Fruit fly (Drosophila melanogaster) whole organism, embryonic: Measurements from ENCODE around the gene Fer3HCH.

Experiments
- CG10543 ChIP-seq: fragments of 200-800 bp; sonication (Bioruptor generic); optimal IDR thresholded peaks from 3 replicates; lab custom pipeline; 2017; ENCODE audit warnings: missing biosample characterization, mild to moderate bottlenecking, missing genetic modification characterization, moderate library complexity
- CG11695 ChIP-seq: fragments of 200-800 bp; sonication (Bioruptor generic); IDR thresholded peaks from 3 replicates; pipeline ENCODE4 v1.3.6; 2022; ENCODE audit warnings: missing biosample characterization, missing genetic modification characterization
- CG12391 ChIP-seq: fragments of 200-800 bp; sonication (Bioruptor generic); optimal IDR thresholded peaks from 3 replicates; lab custom pipeline; 2018; ENCODE audit warnings: missing biosample characterization, mild to moderate bottlenecking, missing genetic modification characterization, moderate library complexity
- CG13624 ChIP-seq: fragments of 200-800 bp; sonication (Bioruptor generic); optimal IDR thresholded peaks from 2 replicates; lab custom pipeline; 2016; ENCODE audit warnings: missing biosample characterization, missing genetic modification characterization
- CG13894 ChIP-seq: fragments of 200-800 bp; sonication (Bioruptor generic); optimal IDR thresholded peaks from 3 replicates; lab custom pipeline; 2018; ENCODE audit warnings: missing biosample characterization, mild to moderate bottlenecking, missing genetic modification characterization, moderate library complexity
- CG14710 ChIP-seq: fragments of 200-800 bp; sonication (Bioruptor generic); optimal IDR thresholded peaks from 3 replicates; lab custom pipeline; 2019; ENCODE audit warnings: missing biosample characterization, mild to moderate bottlenecking, missing genetic modification characterization, moderate library complexity
- CG15269 ChIP-seq: fragments of 200-800 bp; sonication (Bioruptor generic); optimal IDR thresholded peaks from 2 replicates; lab custom pipeline; 2018; ENCODE audit warnings: missing biosample characterization, mild to moderate bottlenecking, missing genetic modification characterization, moderate library complexity
- CG1529 ChIP-seq: fragments of 200-800 bp; sonication (Bioruptor generic); optimal IDR thresholded peaks from 3 replicates; lab custom pipeline; 2018; ENCODE audit warnings: missing biosample characterization, missing genetic modification characterization
- CG1603 ChIP-seq: fragments of 200-800 bp; sonication (Bioruptor generic); optimal IDR thresholded peaks from 2 replicates; lab custom pipeline; 2019; ENCODE audit warnings: missing biosample characterization, mild to moderate bottlenecking, missing genetic modification characterization, moderate library complexity
- CG17186 ChIP-seq: fragments of 200-800 bp; sonication (Bioruptor generic); optimal IDR thresholded peaks from 3 replicates; lab custom pipeline; 2017; ENCODE audit warnings: missing biosample characterization, missing genetic modification reagents, missing genetic modification characterization
- CG17829 ChIP-seq: fragments of 200-800 bp; optimal IDR thresholded peaks from 2 replicates; lab custom pipeline; 2019; ENCODE audit warnings: missing biosample characterization, mild to moderate bottlenecking, missing genetic modification characterization, moderate library complexity
- CG18011 ChIP-seq: fragments of 200-800 bp; sonication (Bioruptor generic); optimal IDR thresholded peaks from 2 replicates; lab custom pipeline; 2017; ENCODE audit warnings: missing biosample characterization, missing genetic modification characterization, mild to moderate bottlenecking, moderate library complexity, missing genotype
- CG2120 ChIP-seq: fragments of 200-800 bp; sonication (Bioruptor generic); optimal IDR thresholded peaks from 3 replicates; lab custom pipeline; 2016; ENCODE audit warnings: missing biosample characterization, missing genetic modification characterization
- CG31224 ChIP-seq: fragments of 200-800 bp; sonication (Bioruptor generic); IDR thresholded peaks from 2 replicates; pipeline ENCODE4 v1.3.6; 2022; ENCODE audit warnings: missing biosample characterization, missing genetic modification characterization
- CG31441 ChIP-seq: fragments of 200-800 bp; sonication (Bioruptor generic); IDR thresholded peaks from 2 replicates; pipeline ENCODE4 v1.3.6; 2022; ENCODE audit warnings: missing biosample characterization, missing genetic modification characterization
- CG32532 ChIP-seq: fragments of 200-800 bp; sonication (Bioruptor generic); IDR thresholded peaks from 2 replicates; pipeline ENCODE4 v1.3.6; 2022; ENCODE audit warnings: missing biosample characterization, missing genetic modification characterization
- CG3281 ChIP-seq: fragments of 200-800 bp; sonication (Bioruptor generic); optimal IDR thresholded peaks from 3 replicates; lab custom pipeline; 2017; ENCODE audit warnings: missing biosample characterization, mild to moderate bottlenecking, missing genetic modification characterization
- CG3726 ChIP-seq: fragments of 200-800 bp; sonication (Bioruptor generic); IDR thresholded peaks from 3 replicates; pipeline ENCODE4, ENCODE4 v1.3.6; 2022; ENCODE audit warnings: missing biosample characterization, missing genetic modification characterization
- CG3847 ChIP-seq: fragments of 200-800 bp; sonication (Bioruptor generic); IDR thresholded peaks from 2 replicates; pipeline ENCODE4 v1.3.6; 2022; ENCODE audit warnings: missing biosample characterization, missing genetic modification characterization
- CG7271 ChIP-seq: fragments of 200-800 bp; sonication (Bioruptor generic); optimal IDR thresholded peaks from 2 replicates; lab custom pipeline; 2018; ENCODE audit warnings: missing biosample characterization, mild to moderate bottlenecking, missing genetic modification characterization, moderate library complexity
- CG7372 ChIP-seq: fragments of 200-800 bp; sonication (Bioruptor generic); IDR thresholded peaks from 2 replicates; pipeline ENCODE4 v1.3.6; 2022; ENCODE audit warnings: missing biosample characterization, missing genetic modification characterization
- CG7839 ChIP-seq: fragments of 200-800 bp; sonication (Bioruptor generic); optimal IDR thresholded peaks from 3 replicates; lab custom pipeline; 2018; ENCODE audit warnings: missing biosample characterization, mild to moderate bottlenecking, missing genetic modification characterization, moderate library complexity
- CG7987 ChIP-seq: fragments of 200-800 bp; sonication (Bioruptor generic); optimal IDR thresholded peaks from 2 replicates; lab custom pipeline; 2018; ENCODE audit warnings: missing biosample characterization, mild to moderate bottlenecking, missing genetic modification characterization, moderate library complexity
- CG8924 ChIP-seq: fragments of 200-800 bp; optimal IDR thresholded peaks from 3 replicates; lab custom pipeline; 2019; ENCODE audit warnings: missing biosample characterization, mild to moderate bottlenecking, missing genetic modification characterization, moderate library complexity
- CG9437 ChIP-seq: fragments of 200-800 bp; sonication (Bioruptor generic); optimal IDR thresholded peaks from 2 replicates; lab custom pipeline; 2018; ENCODE audit warnings: missing biosample characterization, mild to moderate bottlenecking, missing genetic modification characterization
- CG9609 ChIP-seq: fragments of 200-800 bp; sonication (Bioruptor generic); optimal IDR thresholded peaks from 3 replicates; lab custom pipeline; 2016; ENCODE audit warnings: missing biosample characterization, missing genetic modification characterization
- CG9797 ChIP-seq: fragments of 200-800 bp; sonication (Bioruptor generic); optimal IDR thresholded peaks from 3 replicates; lab custom pipeline; 2018; ENCODE audit warnings: missing biosample characterization, mild to moderate bottlenecking, missing genetic modification characterization
- Dfd ChIP-seq, 2 experiments: fragments of >200 bp; optimal IDR thresholded peaks; 2 replicates each; lab custom pipeline; 2017; ENCODE audit warnings: missing biosample characterization in 2 of 2, missing genetic modification characterization in 2 of 2
- Dll ChIP-seq: fragments of 200-800 bp; sonication (Bioruptor generic); IDR thresholded peaks from 4 replicates; pipeline ENCODE4 v1.3.6; 2022; ENCODE audit warnings: missing biosample characterization, missing genetic modification characterization; ENCODE audit not compliant: partially characterized antibody
- E2f2 ChIP-seq: fragments of 200-800 bp; sonication (Bioruptor generic); IDR thresholded peaks from 2 replicates; pipeline ENCODE4 v1.3.6; 2022; ENCODE audit warnings: missing biosample characterization, missing genetic modification characterization
- GATAe ChIP-seq: fragments of 200-800 bp; sonication (Bioruptor generic); conservative IDR thresholded peaks from 2 replicates; pipeline ENCODE4 v1.3.6; 2022; ENCODE audit warnings: missing biosample characterization, missing genetic modification characterization
- Hr39 ChIP-seq: fragments of >200 bp; optimal IDR thresholded peaks from 2 replicates; lab custom pipeline; 2017
- MESR4 ChIP-seq: fragments of 200-800 bp; sonication (Bioruptor generic); optimal IDR thresholded peaks from 2 replicates; lab custom pipeline; 2018; ENCODE audit warnings: missing biosample characterization, mild to moderate bottlenecking, missing genetic modification characterization, moderate library complexity
- Med ChIP-seq: fragments of 200-800 bp; sonication (Bioruptor generic); peaks from one replicate; lab custom pipeline; 2016; ENCODE audit warnings: missing biosample characterization, missing genetic modification characterization, mild to moderate bottlenecking, inconsistent platforms, moderate library complexity
- Poxn ChIP-seq: fragments of 200-800 bp; sonication (Bioruptor generic); IDR thresholded peaks from 2 replicates; pipeline ENCODE4 v1.3.6; 2022; ENCODE audit warnings: missing biosample characterization, missing genetic modification characterization
- Stat92E ChIP-seq, 3 experiments: fragments of >200 bp in 2 of 3; fragments of 200-800 bp in 1 of 3; sonication (Bioruptor generic) in 1 of 3; optimal IDR thresholded peaks; 2 replicates each; lab custom pipeline; 2017 to 2019; ENCODE audit warnings: missing biosample characterization in 3 of 3, missing genetic modification characterization in 3 of 3, mild to moderate bottlenecking in 1 of 3, moderate library complexity in 1 of 3
- YL-1 ChIP-seq: fragments of 200-800 bp; sonication (Bioruptor generic); optimal IDR thresholded peaks from 3 replicates; lab custom pipeline; 2017; ENCODE audit warnings: missing biosample characterization, mild to moderate bottlenecking, missing genetic modification characterization
- abd-A ChIP-seq: fragments of 200-800 bp; sonication (Bioruptor generic); optimal IDR thresholded peaks from 3 replicates; lab custom pipeline; 2019; ENCODE audit warnings: missing biosample characterization, mild to moderate bottlenecking, missing genetic modification characterization, moderate library complexity
- aop ChIP-seq: fragments of 200-800 bp; sonication (Bioruptor generic); IDR thresholded peaks from 2 replicates; pipeline ENCODE4 v1.3.6; 2022; ENCODE audit warnings: missing biosample characterization, missing genetic modification characterization
- bigmax ChIP-seq: fragments of 200-800 bp; sonication (Bioruptor generic); optimal IDR thresholded peaks from 2 replicates; lab custom pipeline; 2018; ENCODE audit warnings: missing biosample characterization, mild to moderate bottlenecking, missing genetic modification characterization
- cwo ChIP-seq: fragments of 200-800 bp; sonication (Bioruptor generic); optimal IDR thresholded peaks from 3 replicates; lab custom pipeline; 2017; ENCODE audit warnings: missing biosample characterization, missing genetic modification characterization, mild to moderate bottlenecking, moderate library complexity, missing genetic modification reagents
- dm ChIP-seq: fragments of 200-800 bp; sonication (Bioruptor generic); optimal IDR thresholded peaks from 3 replicates; lab custom pipeline; 2016; ENCODE audit warnings: missing biosample characterization, missing genetic modification characterization
- gfzf ChIP-seq: fragments of 200-800 bp; sonication (Bioruptor generic); optimal IDR thresholded peaks from 2 replicates; lab custom pipeline; 2016; ENCODE audit warnings: missing biosample characterization, mild to moderate bottlenecking, missing genetic modification characterization, moderate library complexity
- hb ChIP-seq: fragments of 200-800 bp; sonication (Bioruptor generic); IDR thresholded peaks from 3 replicates; pipeline ENCODE4 v1.3.6; 2022; ENCODE audit warnings: missing biosample characterization, missing genetic modification characterization; ENCODE audit not compliant: partially characterized antibody
- knrl ChIP-seq: fragments of 200-800 bp; sonication (Bioruptor generic); IDR thresholded peaks from 3 replicates; pipeline ENCODE4 v1.3.6; 2022; ENCODE audit warnings: missing biosample characterization, missing genetic modification characterization; ENCODE audit not compliant: partially characterized antibody
- lilli ChIP-seq: fragments of 200-800 bp; sonication (Bioruptor generic); optimal IDR thresholded peaks from 3 replicates; lab custom pipeline; 2016; ENCODE audit warnings: missing biosample characterization, missing genetic modification characterization
- nmo ChIP-seq: fragments of 200-800 bp; sonication (Bioruptor generic); optimal IDR thresholded peaks from 2 replicates; lab custom pipeline; 2018; ENCODE audit warnings: missing biosample characterization, mild to moderate bottlenecking, missing genetic modification characterization, moderate library complexity
- p53 ChIP-seq: fragments of 200-800 bp; sonication (Bioruptor generic); optimal IDR thresholded peaks from 2 replicates; lab custom pipeline; 2016; ENCODE audit warnings: missing biosample characterization, missing genetic modification characterization
- sd ChIP-seq: fragments of 200-800 bp; sonication (Bioruptor generic); optimal IDR thresholded peaks from 3 replicates; lab custom pipeline; 2018; ENCODE audit warnings: missing biosample characterization, mild to moderate bottlenecking, missing genetic modification characterization, moderate library complexity
- toy ChIP-seq: fragments of 200-800 bp; sonication (Bioruptor generic); IDR thresholded peaks from 2 replicates; pipeline ENCODE4 v1.3.6; 2022; ENCODE audit warnings: missing biosample characterization, missing genetic modification characterization

Fer3HCH gene

dm6 chrX:13128750-13129152, 20.8 kb upstream of the Fer3HCH start, which contains the start of the genes CG32638, CG15717 and MFS10 (continued):
- no peak for TF ChIP-seq CG7372
- peak; percentile 17 for TF ChIP-seq lilli
- TF ChIP-seq CG13894 (tag; lab: Kevin White, UChicago): peak; percentile 67
- 0 out of 2 replicates have a peak, but pooled peaks have one; percentile 31 for TF ChIP-seq CG31441
- peak; percentile 38 for TF ChIP-seq CG7987
- peak; percentile 33 for TF ChIP-seq CG2120 (GFP tag; lab: Kevin White, UChicago)
- TF ChIP-seq sd: peak; percentile 59
- no peak for TF ChIP-seq CG32532 (GFP tag; lab: Robert Waterston, UW)
- peak; percentile 50 for TF ChIP-seq nmo (GFP tag; lab: Kevin White, UChicago)
- peak; percentile 70 for TF ChIP-seq abd-A (tag; lab: Kevin White, UChicago)
- TF ChIP-seq CG11695 (GFP tag; lab: Robert Waterston, UW): no peak
- TF ChIP-seq hb (GFP tag; lab: Robert Waterston, UW): no peak
- TF ChIP-seq toy (GFP tag; lab: Robert Waterston, UW): no peak
- no peak for TF ChIP-seq CG3726 (GFP tag; lab: Robert Waterston, UW)
- TF ChIP-seq CG17186 (GFP tag; lab: Kevin White, UChicago): peak; percentile 54
- peak; percentile 52 for TF ChIP-seq CG10543 (GFP tag; lab: Kevin White, UChicago)
- peak; percentile 55 for TF ChIP-seq dm
- TF ChIP-seq CG18011 (GFP tag; lab: Kevin White, UChicago): no peak
- no peak for TF ChIP-seq p53 (GFP tag; lab: Kevin White, UChicago)
- TF ChIP-seq CG14710 (tag; lab: Kevin White, UChicago): peak; percentile 37
- no peak for TF ChIP-seq aop (GFP tag; lab: Robert Waterston, UW)
- no peak for TF ChIP-seq Dfd (GFP tag; optimal IDR thresholded peaks at IDR 0.05; lab: Kevin White, UChicago)
- no peak for TF ChIP-seq cwo (GFP tag; lab: Kevin White, UChicago)
- TF ChIP-seq CG7271 (tag; lab: Kevin White, UChicago): peak; percentile 41
- TF ChIP-seq CG3847 (GFP tag; lab: Robert Waterston, UW): peak; percentile 38
- TF ChIP-seq CG8924 (tag; lab: Kevin White, UChicago): peak; percentile 11
- peak; percentile 19 for TF ChIP-seq CG13624
- peak; percentile 80 for TF ChIP-seq MESR4 (GFP tag; lab: Kevin White, UChicago)
- peak; percentile 91 for TF ChIP-seq Med
- TF ChIP-seq E2f2 (GFP tag; lab: Robert Waterston, UW): peak; percentile 75
- no peak for TF ChIP-seq CG9437 (GFP tag; lab: Kevin White, UChicago)
- no peak for TF ChIP-seq Poxn
- peak; percentile 51; the same call in 1 of the 2 replicates for TF ChIP-seq GATAe (GFP tag; lab: Robert Waterston, UW)
- peak; percentile 43; the same call in 1 of the 3 replicates for TF ChIP-seq knrl (GFP tag; lab: Robert Waterston, UW)
- TF ChIP-seq Dll (GFP tag; lab: Robert Waterston, UW): no peak
- peak; percentile 96 for TF ChIP-seq gfzf
- TF ChIP-seq Stat92E (GFP tag; optimal IDR thresholded peaks at IDR 0.05; lab: Kevin White, UChicago): peak in 1 of 3 experiments; percentile 64
- TF ChIP-seq CG31224 (GFP tag; lab: Robert Waterston, UW): no peak
- no peak for TF ChIP-seq CG3281 (GFP tag; lab: Kevin White, UChicago)
- TF ChIP-seq CG7839: peak; percentile 0
- TF ChIP-seq CG1603 (tag; lab: Kevin White, UChicago): peak; percentile 85
- no peak for TF ChIP-seq CG1529
- TF ChIP-seq CG9797 (GFP tag; lab: Kevin White, UChicago): peak; percentile 98
- no peak for TF ChIP-seq Hr39 (lab: Kevin White, UChicago)
- TF ChIP-seq CG9609 (GFP tag; lab: Kevin White, UChicago): no peak
- TF ChIP-seq CG15269 (tag; lab: Kevin White, UChicago): peak; percentile 10
- peak; percentile 88 for TF ChIP-seq bigmax
- TF ChIP-seq CG12391 (tag; lab: Kevin White, UChicago): peak; percentile 24
- TF ChIP-seq YL-1 (GFP tag; lab: Kevin White, UChicago): peak; percentile 9
- peak; percentile 60 for TF ChIP-seq CG17829
